Worm (Caenorhabditis elegans): ENCODE results near the gene fbxc-47.

fbxc-47 gene

DNA sequence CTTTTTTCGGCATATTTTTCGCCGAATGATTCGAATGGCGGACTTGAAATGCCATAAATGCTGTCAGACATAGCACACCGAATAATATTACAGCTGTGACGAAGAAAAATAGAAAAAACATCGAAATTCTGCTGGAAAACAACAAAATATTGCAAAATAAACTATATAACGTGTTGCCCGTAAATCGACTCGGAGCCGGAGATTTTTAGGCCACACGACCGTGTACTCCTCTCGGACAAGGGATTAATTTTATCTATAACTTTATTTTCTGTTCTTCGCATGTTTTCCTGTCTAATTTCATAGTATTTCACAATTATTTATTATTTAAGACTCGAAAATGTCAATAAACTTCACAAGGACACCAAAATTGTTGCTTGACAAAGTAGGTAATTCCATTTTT, 2.1 kb upstream of the fbxc-47 start, which contains the start of the genes algn-14 and M02B7.2 (continued):
- TF ChIP-seq lin-39 (tag; optimal IDR thresholded peaks at IDR 0.05) (peak; percentile 44), unc-62 (GFP tag; optimal IDR thresholded peaks at IDR 0.05) (no peak), nhr-11 (tag; optimal IDR thresholded peaks at IDR 0.05) (no peak), xbp-1 (tag; optimal IDR thresholded peaks at IDR 0.05) (peak; percentile 79), snu-23 (GFP tag; optimal IDR thresholded peaks at IDR 0.05) (peak; percentile 82), dpl-1 (GFP tag; optimal IDR thresholded peaks at IDR 0.05) (peak; percentile 16 to 70 (median 61)), unc-30 (tag; optimal IDR thresholded peaks at IDR 0.05) (no peak), lsy-2 (tag; optimal IDR thresholded peaks at IDR 0.05) (peak; percentile 73 to 76), sox-4 (tag; optimal IDR thresholded peaks at IDR 0.05) (peak; percentile 85), nhr-20 (tag; optimal IDR thresholded peaks at IDR 0.05) (peak; percentile 79), nhr-237 (tag; optimal IDR thresholded peaks at IDR 0.05) (no peak), ces-1 (GFP tag; optimal IDR thresholded peaks at IDR 0.05) (no peak), egl-13 (tag; optimal IDR thresholded peaks at IDR 0.05) (peak; percentile 75), fos-1 (tag; optimal IDR thresholded peaks at IDR 0.05) (no peak), nhr-85 (tag) (peak; percentile 85), rnt-1 (tag; optimal IDR thresholded peaks at IDR 0.05) (peak; percentile 96), nhr-19 (GFP tag; conservative IDR thresholded peaks at IDR 0.05) (peak; percentile 63), lin-13 (GFP tag; optimal IDR thresholded peaks at IDR 0.05) (peak; percentile 50), fkh-8 (tag; optimal IDR thresholded peaks at IDR 0.05) (peak; percentile 74), mdl-1 (tag; optimal IDR thresholded peaks at IDR 0.05) (no peak), ets-5 (GFP tag; IDR thresholded peaks at IDR 0.05) (no peak), ceh-88 (GFP tag; IDR thresholded peaks at IDR 0.05) (no peak), tlp-1 (tag; optimal IDR thresholded peaks at IDR 0.05) (no peak), aly-2 (tag; optimal IDR thresholded peaks at IDR 0.05) (peak; percentile 60), lir-3 (tag; optimal IDR thresholded peaks at IDR 0.05; ENCODE audit: poor library complexity) (peak; percentile 93), unc-86 (tag; optimal IDR thresholded peaks at IDR 0.05) (peak; percentile 50), fkh-10 (GFP tag; optimal IDR thresholded peaks at IDR 0.05) (no peak), ceh-90 (tag; optimal IDR thresholded peaks at IDR 0.05) (peak; percentile 88), hlh-4 (tag; optimal IDR thresholded peaks at IDR 0.05) (peak; percentile 14), mep-1 (tag; optimal IDR thresholded peaks at IDR 0.05) (peak; percentile 60), ceh-63 (GFP tag; optimal IDR thresholded peaks at IDR 0.05) (no peak), C34B4.2 (tag; optimal IDR thresholded peaks at IDR 0.05) (no peak)

ce11 chrIV:3807092-3807491, 1.8 kb downstream of the fbxc-47 start, which contains the start of gene M02B7.7:
Gene M02B7.7, minus strand, starts transcription at chrIV:3807192.
- no peak for TF ChIP-seq efl-1 (optimal IDR thresholded peaks at IDR 0.05)
- TF ChIP-seq efl-1 (GFP tag; optimal IDR thresholded peaks at IDR 0.05 in 1 of 2), result peak in 1 of 2 experiments; percentile 52
- no peak for TF ChIP-seq lsy-2 (tag; optimal IDR thresholded peaks at IDR 0.05)

DNA sequence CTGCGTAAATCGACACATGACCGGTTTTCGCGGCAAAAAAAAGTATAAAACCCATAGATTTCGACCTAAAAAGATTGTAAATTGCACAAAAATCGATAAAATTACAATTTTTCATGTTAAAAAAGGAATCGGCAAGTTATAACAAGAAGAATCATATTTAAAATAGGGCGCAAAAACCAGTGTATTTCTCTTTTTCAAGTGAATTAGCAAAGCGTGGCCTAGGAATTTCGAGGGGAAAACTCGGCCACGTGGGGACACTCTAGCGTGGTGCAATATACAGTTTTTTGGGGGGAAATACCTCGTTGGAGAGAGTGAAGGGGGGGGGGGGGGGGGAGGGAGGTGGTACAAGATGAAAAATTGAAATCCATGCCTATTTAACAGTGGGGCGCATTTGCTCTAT, 2.2 kb downstream of the fbxc-47 start:
- no peak for TF ChIP-seq lin-35 (GFP tag; optimal IDR thresholded peaks at IDR 0.05)
- peak; percentile 65 for TF ChIP-seq ceh-90 (tag; optimal IDR thresholded peaks at IDR 0.05)
- TF ChIP-seq fkh-4 (tag; optimal IDR thresholded peaks at IDR 0.05; ENCODE audit: borderline replicate concordance), result peak; percentile 24
- peak; percentile 74 for TF ChIP-seq nhr-85 (tag)
- TF ChIP-seq rnt-1 (tag; optimal IDR thresholded peaks at IDR 0.05), result peak; percentile 76
- TF ChIP-seq C04F5.9 (tag; optimal IDR thresholded peaks at IDR 0.05), result no peak
- peak in 1 of 2 experiments; percentile 9 for TF ChIP-seq efl-1 (optimal IDR thresholded peaks at IDR 0.05)
- TF ChIP-seq efl-1 (GFP tag; optimal IDR thresholded peaks at IDR 0.05 in 1 of 2), result no peak

DNA sequence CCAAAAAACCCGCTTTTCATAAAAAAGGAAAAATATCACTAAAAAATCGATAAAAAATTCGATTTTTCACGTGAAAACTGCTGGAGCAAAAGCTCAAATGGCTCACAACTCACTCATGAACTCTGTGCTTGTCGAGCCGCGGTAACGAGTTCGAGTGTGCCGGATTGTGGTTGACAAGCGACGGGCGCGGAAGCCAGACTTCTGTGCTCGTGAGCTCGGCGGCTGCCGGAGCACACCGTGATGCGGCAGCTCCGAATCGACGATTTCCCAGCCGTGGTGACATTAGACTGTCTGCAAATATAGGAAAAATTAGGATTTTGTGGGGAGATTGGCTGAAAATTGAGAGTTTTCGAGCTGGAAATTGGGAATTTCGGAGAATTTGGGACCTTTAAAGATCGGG, 7.5 kb downstream of the fbxc-47 start:
- TF ChIP-seq efl-1 (optimal IDR thresholded peaks at IDR 0.05), result no peak
- TF ChIP-seq efl-1 (GFP tag; optimal IDR thresholded peaks at IDR 0.05 in 1 of 2), result peak in 1 of 2 experiments; percentile 70
- TF ChIP-seq pqm-1 (tag; optimal IDR thresholded peaks at IDR 0.05), result no peak
- no peak for TF ChIP-seq aly-2 (tag; optimal IDR thresholded peaks at IDR 0.05)

Measured in whole organism, L1 larva.